Worm (Caenorhabditis elegans) whole organism, L4 larva: Measurements from ENCODE around the gene ZC8.6.

Experiments used
- F10B5.3 ChIP-seq: sonication (generic microtip); optimal IDR thresholded peaks from 2 replicates; lab custom pipeline; 2016; ENCODE audit warnings: mild to moderate bottlenecking, missing genetic modification characterization, missing compliant biosample characterization
- ama-1 ChIP-seq: fragments of 150-350 bp; optimal IDR thresholded peaks from 2 replicates; lab custom pipeline; 2014; ENCODE audit warnings: inconsistent platforms, mixed read lengths
- ceh-82 ChIP-seq: sonication (generic microtip); optimal IDR thresholded peaks from 2 replicates; lab custom pipeline; 2017; ENCODE audit warnings: missing biosample characterization, missing genetic modification characterization
- gei-8 ChIP-seq: fragments of 200-800 bp; sonication (Bioruptor generic); optimal IDR thresholded peaks from 2 replicates; lab custom pipeline; 2018; ENCODE audit warnings: mild to moderate bottlenecking, missing genetic modification characterization, missing compliant biosample characterization
- nhr-25 ChIP-seq: sonication (generic microtip); optimal IDR thresholded peaks from 2 replicates; lab custom pipeline; 2017; ENCODE audit warnings: missing genetic modification characterization, mild to moderate bottlenecking, missing compliant biosample characterization, antibody characterized with exemption, moderate library complexity, borderline replicate concordance; ENCODE audit not compliant: insufficient read depth
- nhr-28 ChIP-seq: fragments of 150-350 bp; optimal IDR thresholded peaks from 2 replicates; lab custom pipeline; 2014; ENCODE audit warnings: missing biosample characterization, missing genetic modification characterization
- nhr-6 ChIP-seq: fragments of 150-350 bp; optimal IDR thresholded peaks from 2 replicates; lab custom pipeline; 2014; ENCODE audit warnings: missing biosample characterization, missing genetic modification characterization
- pha-4 ChIP-seq, 2 experiments: fragments of 150-350 bp in 1 of 2; fragments of 200-800 bp in 1 of 2; sonication (Bioruptor generic) in 1 of 2; IDR thresholded peaks in 1 of 2; optimal IDR thresholded peaks in 1 of 2; 2 replicates each; pipeline versions ENCODE4 v1.3.6 to Lab custom; 2014 to 2022; ENCODE audit warnings: missing genetic modification characterization in 2 of 2, missing genetic modification reagents in 2 of 2, missing biosample characterization in 1 of 2, missing compliant biosample characterization in 1 of 2
- php-3 ChIP-seq: fragments of 200-800 bp; sonication (Bioruptor generic); IDR thresholded peaks from 2 replicates; pipeline ENCODE4 v1.3.6; 2022; ENCODE audit warnings: missing genetic modification reagents, missing genetic modification characterization, missing compliant biosample characterization
- unc-62 ChIP-seq, 3 experiments: fragments of 150-350 bp in 1 of 3; sonication (generic microtip); optimal IDR thresholded peaks in 2 of 3; peaks in 1 of 3; 1 replicate in 1 of 3; 2 replicates in 2 of 3; lab custom pipeline; 2014 to 2017; ENCODE audit warnings: missing biosample characterization in 3 of 3, missing genetic modification characterization in 3 of 3, missing genetic modification reagents in 3 of 3, missing genotype in 1 of 3

ce11 chrX:4959440-4959839 lies 38.0 kb downstream of the ZC8.6 start:
- no peak for TF ChIP-seq nhr-6 (tag; lab: Kevin White, UChicago)
- TF ChIP-seq nhr-25, result no peak
- no peak for TF ChIP-seq F10B5.3
- no peak for TF ChIP-seq nhr-28
- TF ChIP-seq php-3 (GFP tag; lab: Robert Waterston, UW), result no peak
- TF ChIP-seq ama-1 (lab: Kevin White, UChicago), result no peak
- no peak for TF ChIP-seq pha-4 (GFP tag; IDR thresholded peaks at IDR 0.05; lab: Robert Waterston, UW)
- TF ChIP-seq pha-4 (tag; optimal IDR thresholded peaks at IDR 0.05; lab: Kevin White, UChicago), result no peak
- no peak for TF ChIP-seq ceh-82 (tag; lab: Kevin White, UChicago)
- TF ChIP-seq unc-62 (GFP tag; optimal IDR thresholded peaks at IDR 0.05 in 1 of 2; lab: Kevin White, UChicago), result no peak
- no peak for TF ChIP-seq unc-62 (tag; optimal IDR thresholded peaks at IDR 0.05; lab: Kevin White, UChicago)
- no peak for TF ChIP-seq gei-8
